Worm (Caenorhabditis elegans) whole organism, midembryonic: ENCODE measurements around the gene Y6E2A.4.
"Not testable (repeated sequence)": the region's sequence is repeated elsewhere in the genome, so short reads cannot be mapped to it uniquely, and the experiment has no call there.

Source experiments
- T22C8.4 ChIP-seq: fragments of 200-800 bp; sonication (Bioruptor generic); IDR thresholded peaks from 2 replicates; pipeline ENCODE4 v1.3.6; 2022; ENCODE audit warnings: missing genetic modification characterization, missing compliant biosample characterization
- cog-1 ChIP-seq: sonication (generic microtip); optimal IDR thresholded peaks from 2 replicates; lab custom pipeline; 2016; ENCODE audit warnings: missing genetic modification characterization, missing compliant biosample characterization
- flt-1 ChIP-seq: fragments of 200-800 bp; sonication (Bioruptor generic); IDR thresholded peaks from 2 replicates; pipeline ENCODE4 v1.3.6; 2022; ENCODE audit warnings: missing genetic modification characterization, missing compliant biosample characterization
- klf-2 ChIP-seq: fragments of 200-800 bp; sonication (Bioruptor generic); conservative IDR thresholded peaks from 2 replicates; pipeline ENCODE4 v1.3.6; 2022; ENCODE audit warnings: missing genetic modification reagents, missing genetic modification characterization, missing compliant biosample characterization
- med-1 ChIP-seq: sonication (generic microtip); optimal IDR thresholded peaks from 2 replicates; lab custom pipeline; 2017; ENCODE audit warnings: missing genetic modification characterization, mild to moderate bottlenecking, missing compliant biosample characterization, antibody characterized with exemption, missing genetic modification reagents; ENCODE audit not compliant: insufficient read depth
- ref-1 ChIP-seq: fragments of 200-800 bp; sonication (Bioruptor generic); conservative IDR thresholded peaks from 2 replicates; pipeline ENCODE4 v1.3.6; 2022; ENCODE audit warnings: missing genetic modification reagents, missing genetic modification characterization, missing compliant biosample characterization
- tab-1 ChIP-seq: fragments of 200-800 bp; sonication (Bioruptor generic); IDR thresholded peaks from 2 replicates; pipeline ENCODE4 v1.3.6; 2022; ENCODE audit warnings: missing genetic modification characterization, missing compliant biosample characterization
- ztf-23 ChIP-seq: fragments of 200-800 bp; sonication (Bioruptor generic); IDR thresholded peaks from 2 replicates; pipeline ENCODE4 v1.3.6; 2022; ENCODE audit warnings: missing genetic modification reagents, missing genetic modification characterization, missing compliant biosample characterization
- ztf-29 ChIP-seq: fragments of 200-800 bp; sonication (Bioruptor generic); IDR thresholded peaks from 2 replicates; pipeline ENCODE4 v1.3.6; 2022; ENCODE audit warnings: missing genetic modification reagents, missing genetic modification characterization, missing compliant biosample characterization

Y6E2A.4 gene

ce11 chrV:15716679-15717078 lies at the start of gene Y6E2A.4:
Gene Y6E2A.4, minus strand, starts transcription at chrV:15716779.
- TF ChIP-seq ref-1: no peak
- no peak for TF ChIP-seq med-1 (GFP tag; lab: Kevin White, UChicago)
- no peak for TF ChIP-seq ztf-29 (GFP tag; lab: Robert Waterston, UW)
- no peak for TF ChIP-seq tab-1 (GFP tag; lab: Robert Waterston, UW)
- no peak for TF ChIP-seq ztf-23 (GFP tag; lab: Robert Waterston, UW)
- no peak for TF ChIP-seq cog-1 (tag; lab: Kevin White, UChicago)
- TF ChIP-seq flt-1: no peak
- TF ChIP-seq klf-2 (GFP tag; lab: Robert Waterston, UW): no peak
- TF ChIP-seq T22C8.4: no peak

- peak; percentile 67; the same call in 1 of the 2 replicates for TF ChIP-seq flt-1
- 0 out of 2 replicates have a peak, but pooled peaks have one; percentile 54 for TF ChIP-seq klf-2 (GFP tag; lab: Robert Waterston, UW)
- TF ChIP-seq ztf-29 (GFP tag; lab: Robert Waterston, UW): no peak
- TF ChIP-seq cog-1 (tag; lab: Kevin White, UChicago): peak; percentile 38
- TF ChIP-seq tab-1 (GFP tag; lab: Robert Waterston, UW): no peak
- TF ChIP-seq ztf-23 (GFP tag; lab: Robert Waterston, UW): 0 out of 2 replicates have a peak, but pooled peaks have one; percentile 53
- no peak for TF ChIP-seq ref-1
- no peak for TF ChIP-seq T22C8.4
- TF ChIP-seq med-1 (GFP tag; lab: Kevin White, UChicago): no peak
Observed at ce11 chrV:15766122-15766594, 49.6 kb upstream of the Y6E2A.4 start, which contains the start of the genes haf-3 and F57A10.2. Gene haf-3, minus strand, starts transcription at chrV:15766172. Gene F57A10.2, plus strand, starts transcription at chrV:15766575.

- TF ChIP-seq klf-2 (GFP tag; lab: Robert Waterston, UW): no peak
- TF ChIP-seq cog-1 (tag; lab: Kevin White, UChicago): no peak
- TF ChIP-seq med-1 (GFP tag; lab: Kevin White, UChicago): no peak
- TF ChIP-seq flt-1: no peak
- TF ChIP-seq tab-1 (GFP tag; lab: Robert Waterston, UW): no peak
- TF ChIP-seq ztf-29 (GFP tag; lab: Robert Waterston, UW): no peak
- no peak for TF ChIP-seq T22C8.4
- no peak for TF ChIP-seq ref-1
- no peak for TF ChIP-seq ztf-23 (GFP tag; lab: Robert Waterston, UW)
Observed at ce11 chrV:15758449-15758848, 41.9 kb upstream of the Y6E2A.4 start, which contains the start of gene str-9. Gene str-9, plus strand, starts transcription at chrV:15758749.

- TF ChIP-seq ztf-23 (GFP tag; lab: Robert Waterston, UW) (no peak), flt-1 (no peak)
Observed at ce11 chrV:15757645-15758044, 41.1 kb upstream of the Y6E2A.4 start.

- not testable (repeated sequence) for TF ChIP-seq flt-1; ztf-29 (GFP tag; lab: Robert Waterston, UW); klf-2 (GFP tag; lab: Robert Waterston, UW)
Observed at ce11 chrV:15754731-15755130, 38.2 kb upstream of the Y6E2A.4 start, which contains the start of gene str-8. Gene str-8, plus strand, starts transcription at chrV:15755031.

ce11 chrV:15752941-15753340 lies 36.4 kb upstream of the Y6E2A.4 start, which contains the start of gene str-5:
Gene str-5, plus strand, starts transcription at chrV:15753241.
- not testable (repeated sequence) for TF ChIP-seq klf-2 (GFP tag; lab: Robert Waterston, UW); T22C8.4; flt-1

- no peak for TF ChIP-seq T22C8.4
- no peak for TF ChIP-seq ref-1
- no peak for TF ChIP-seq ztf-29 (GFP tag; lab: Robert Waterston, UW)
- TF ChIP-seq med-1 (GFP tag; lab: Kevin White, UChicago): no peak
- TF ChIP-seq cog-1 (tag; lab: Kevin White, UChicago): no peak
- TF ChIP-seq klf-2 (GFP tag; lab: Robert Waterston, UW): no peak
- no peak for TF ChIP-seq ztf-23 (GFP tag; lab: Robert Waterston, UW)
- no peak for TF ChIP-seq tab-1 (GFP tag; lab: Robert Waterston, UW)
- no peak for TF ChIP-seq flt-1
Observed at ce11 chrV:15752049-15752448, 35.5 kb upstream of the Y6E2A.4 start, which contains the start of gene str-43. Gene str-43, minus strand, starts transcription at chrV:15752149.

- no peak for TF ChIP-seq cog-1 (tag; lab: Kevin White, UChicago)
Observed at ce11 chrV:15750130-15750529, 33.6 kb upstream of the Y6E2A.4 start, which contains the start of gene str-6. Gene str-6, minus strand, starts transcription at chrV:15750230.

- not testable (repeated sequence) for TF ChIP-seq flt-1; cog-1 (tag; lab: Kevin White, UChicago); ref-1
Observed at ce11 chrV:15748343-15748742, 31.8 kb upstream of the Y6E2A.4 start, which contains the start of gene T23D5.8. Gene T23D5.8, minus strand, starts transcription at chrV:15748443.

- not testable (repeated sequence) for TF ChIP-seq tab-1 (GFP tag; lab: Robert Waterston, UW); ztf-29 (GFP tag; lab: Robert Waterston, UW); flt-1
Observed at ce11 chrV:15744366-15744765, 27.8 kb upstream of the Y6E2A.4 start, which contains the start of gene str-19. Gene str-19, minus strand, starts transcription at chrV:15744466.

ce11 chrV:15741851-15742250 lies 25.3 kb upstream of the Y6E2A.4 start, which contains the start of gene str-18:
Gene str-18, minus strand, starts transcription at chrV:15741951.
- TF ChIP-seq flt-1 (no peak), T22C8.4 (no peak), klf-2 (GFP tag; lab: Robert Waterston, UW) (no peak), cog-1 (tag; lab: Kevin White, UChicago) (no peak), ztf-23 (GFP tag; lab: Robert Waterston, UW) (no peak), tab-1 (GFP tag; lab: Robert Waterston, UW) (no peak), ztf-29 (GFP tag; lab: Robert Waterston, UW) (no peak), med-1 (GFP tag; lab: Kevin White, UChicago) (no peak), ref-1 (no peak)
